Fruit fly (Drosophila melanogaster) whole organism, wandering third instar larva: ENCODE results near the gene Or22a.

Source experiments
- Abd-B ChIP-seq: fragments of >200 bp; optimal IDR thresholded peaks from 2 replicates; lab custom pipeline; 2017; ENCODE audit warnings: missing biosample characterization, missing genetic modification characterization
- CG32264 ChIP-seq: fragments of 200-800 bp; sonication (Bioruptor generic); optimal IDR thresholded peaks from 2 replicates; lab custom pipeline; 2016; ENCODE audit warnings: missing biosample characterization, missing genetic modification characterization
- CG9705 ChIP-seq: fragments of 200-800 bp; sonication (Bioruptor generic); optimal IDR thresholded peaks from 2 replicates; lab custom pipeline; 2018; ENCODE audit warnings: missing biosample characterization, mild to moderate bottlenecking, missing genetic modification characterization
- CrebA ChIP-seq: fragments of 200-800 bp; sonication (Bioruptor generic); optimal IDR thresholded peaks from 2 replicates; lab custom pipeline; 2016; ENCODE audit warnings: missing biosample characterization, mild to moderate bottlenecking, missing genetic modification characterization, borderline replicate concordance
- GATAd ChIP-seq: sonication (Bioruptor generic); optimal IDR thresholded peaks from 2 replicates; lab custom pipeline; 2016; ENCODE audit warnings: missing biosample characterization, missing genetic modification characterization
- HLH106 ChIP-seq: fragments of 200-800 bp; optimal IDR thresholded peaks from 3 replicates; lab custom pipeline; 2019; ENCODE audit warnings: missing biosample characterization, mild to moderate bottlenecking, missing genetic modification characterization, moderate library complexity
- Hnf4 ChIP-seq: fragments of 200-800 bp; sonication (Bioruptor generic); optimal IDR thresholded peaks from 2 replicates; lab custom pipeline; 2016; ENCODE audit warnings: missing biosample characterization, mild to moderate bottlenecking, missing genetic modification characterization
- Hr78 ChIP-seq: fragments of >200 bp; optimal IDR thresholded peaks from 2 replicates; lab custom pipeline; 2017; ENCODE audit warnings: missing biosample characterization, missing genetic modification characterization
- Hr83 ChIP-seq: fragments of 200-300 bp; sonication (Bioruptor generic); optimal IDR thresholded peaks from 2 replicates; lab custom pipeline; 2016; ENCODE audit warnings: missing biosample characterization, mild to moderate bottlenecking, missing genetic modification characterization, moderate library complexity; ENCODE audit not compliant: poor library complexity, severe bottlenecking
- Jra ChIP-seq: sonication (Bioruptor generic); optimal IDR thresholded peaks from 2 replicates; lab custom pipeline; 2016; ENCODE audit warnings: missing biosample characterization, missing genetic modification characterization
- Mio ChIP-seq: sonication (Bioruptor generic); optimal IDR thresholded peaks from 2 replicates; lab custom pipeline; 2016; ENCODE audit warnings: missing biosample characterization, missing genetic modification characterization
- Myc ChIP-seq: fragments of >200 bp; optimal IDR thresholded peaks from 2 replicates; lab custom pipeline; 2017
- N ChIP-seq: fragments of >200 bp; optimal IDR thresholded peaks from 2 replicates; lab custom pipeline; 2018; ENCODE audit warnings: missing biosample characterization, missing external identifiers, missing genetic modification characterization
- OdsH ChIP-seq: fragments of 200-800 bp; sonication (Bioruptor generic); optimal IDR thresholded peaks from 2 replicates; lab custom pipeline; 2016; ENCODE audit warnings: missing biosample characterization, mild to moderate bottlenecking, missing genetic modification characterization
- Rel ChIP-seq, 2 experiments: fragments of 200-800 bp; sonication (Bioruptor generic) in 1 of 2; optimal IDR thresholded peaks; 2 replicates in 1 of 2; 3 replicates in 1 of 2; lab custom pipeline; 2016 to 2019; ENCODE audit warnings: mild to moderate bottlenecking in 2 of 2, missing biosample characterization in 2 of 2, missing genetic modification characterization in 2 of 2, moderate library complexity in 1 of 2
- Sp1 ChIP-seq: fragments of 200-800 bp; sonication (Bioruptor generic); optimal IDR thresholded peaks from 3 replicates; lab custom pipeline; 2019; ENCODE audit warnings: missing biosample characterization, mild to moderate bottlenecking, missing genetic modification characterization, moderate library complexity
- Vsx2 ChIP-seq: fragments of 200-300, 225-300 bp; sonication (Bioruptor generic); optimal IDR thresholded peaks from 2 replicates; lab custom pipeline; 2018; ENCODE audit warnings: missing biosample characterization, missing genetic modification characterization; ENCODE audit not compliant: partially characterized antibody
- br ChIP-seq: fragments of 200-800 bp; sonication (Bioruptor generic); optimal IDR thresholded peaks from 2 replicates; lab custom pipeline; 2016; ENCODE audit warnings: missing biosample characterization, missing genetic modification characterization
- brk ChIP-seq: fragments of 200-800 bp; sonication (Bioruptor generic); optimal IDR thresholded peaks from 2 replicates; lab custom pipeline; 2016; ENCODE audit warnings: missing biosample characterization, mild to moderate bottlenecking, missing genetic modification characterization
- dl ChIP-seq, 2 experiments: fragments of 175-275, 200-275 bp in 1 of 2; fragments of 200-275 bp in 1 of 2; sonication (Bioruptor generic); optimal IDR thresholded peaks; lab custom pipeline; 2018; ENCODE audit warnings: mild to moderate bottlenecking in 2 of 2, missing biosample characterization in 2 of 2, missing genetic modification characterization in 2 of 2, moderate library complexity in 2 of 2; ENCODE audit not compliant: partially characterized antibody in 2 of 2, insufficient read depth in 1 of 2
- dmrt93B ChIP-seq: fragments of 200-800 bp; sonication (Bioruptor generic); optimal IDR thresholded peaks from 2 replicates; lab custom pipeline; 2018; ENCODE audit warnings: missing biosample characterization, mild to moderate bottlenecking, missing genetic modification characterization
- dsf ChIP-seq: sonication (Bioruptor generic); optimal IDR thresholded peaks from 2 replicates; lab custom pipeline; 2016; ENCODE audit warnings: missing biosample characterization, missing genetic modification characterization, borderline replicate concordance
- ey ChIP-seq: fragments of 200-800 bp; sonication (Bioruptor generic); optimal IDR thresholded peaks from 2 replicates; lab custom pipeline; 2016; ENCODE audit warnings: missing biosample characterization, missing genetic modification characterization
- foxo ChIP-seq, 2 experiments: fragments of 200-800 bp; sonication (Bioruptor generic); optimal IDR thresholded peaks; 2 replicates in 1 of 2; 3 replicates in 1 of 2; lab custom pipeline; 2016 to 2017; ENCODE audit warnings: missing biosample characterization in 2 of 2, missing genetic modification characterization in 2 of 2
- fru ChIP-seq: fragments of 200-800 bp; sonication (Bioruptor generic); optimal IDR thresholded peaks from 3 replicates; lab custom pipeline; 2016; ENCODE audit warnings: missing biosample characterization, mild to moderate bottlenecking, missing genetic modification characterization
- lola ChIP-seq: fragments of >200 bp; optimal IDR thresholded peaks from 2 replicates; lab custom pipeline; 2017; ENCODE audit warnings: missing biosample characterization, missing genetic modification characterization
- pan ChIP-seq: fragments of >200 bp; optimal IDR thresholded peaks from 2 replicates; lab custom pipeline; 2017
- psq ChIP-seq: fragments of 200-800 bp; sonication (Bioruptor generic); optimal IDR thresholded peaks from 3 replicates; lab custom pipeline; 2017; ENCODE audit warnings: missing biosample characterization, mild to moderate bottlenecking, missing genetic modification characterization, moderate library complexity
- rgr ChIP-seq: fragments of 200-800 bp; sonication (Bioruptor generic); optimal IDR thresholded peaks from 3 replicates; lab custom pipeline; 2016; ENCODE audit warnings: missing biosample characterization, mild to moderate bottlenecking, missing genetic modification characterization
- sage ChIP-seq: fragments of 200-800 bp; sonication (Bioruptor generic); optimal IDR thresholded peaks from 2 replicates; lab custom pipeline; 2016; ENCODE audit warnings: missing biosample characterization, mild to moderate bottlenecking, missing genetic modification characterization
- sv ChIP-seq: fragments of 200-800 bp; sonication (Bioruptor generic); optimal IDR thresholded peaks from 3 replicates; lab custom pipeline; 2016; ENCODE audit warnings: missing biosample characterization, missing genetic modification characterization
- tai ChIP-seq: sonication (Bioruptor generic); optimal IDR thresholded peaks from 2 replicates; lab custom pipeline; 2016; ENCODE audit warnings: missing biosample characterization, missing genetic modification characterization
- woc ChIP-seq: sonication (Bioruptor generic); optimal IDR thresholded peaks from 2 replicates; lab custom pipeline; 2016; ENCODE audit warnings: missing biosample characterization, mild to moderate bottlenecking, missing genetic modification characterization

Gene Or22a

DNA sequence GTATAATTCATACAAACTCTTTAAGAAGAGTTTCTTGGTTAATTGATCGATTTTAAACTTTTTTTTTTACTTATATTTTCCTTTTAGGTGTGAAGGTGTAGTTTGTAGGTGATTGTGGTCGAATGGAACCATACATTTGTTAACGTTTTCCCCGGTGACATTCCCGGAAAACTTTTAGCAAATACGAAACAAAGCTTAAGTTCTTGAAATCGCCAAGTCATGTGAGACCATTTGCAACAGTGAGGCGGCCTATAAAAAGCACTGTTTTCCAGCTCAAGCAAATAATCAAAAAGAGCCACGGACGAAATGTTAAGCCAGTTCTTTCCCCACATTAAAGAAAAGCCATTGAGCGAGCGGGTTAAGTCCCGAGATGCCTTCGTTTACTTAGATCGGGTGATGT lies 2.1 kb downstream of the Or22a start, which contains the start of gene Or22b:
Gene Or22b (plus strand): TSS at position 301 of the 400 bp plus-strand sequence.
- TF ChIP-seq HLH106: no peak

- TF ChIP-seq CG9705: no peak
- no peak for TF ChIP-seq woc (GFP tag; lab: Kevin White, UChicago)
- no peak for TF ChIP-seq Abd-B
- TF ChIP-seq fru (GFP tag; lab: Kevin White, UChicago): no peak
- TF ChIP-seq pan (lab: Kevin White, UChicago): no peak
- no peak for TF ChIP-seq br (GFP tag; lab: Kevin White, UChicago)
- no peak for TF ChIP-seq Jra (GFP tag; lab: Kevin White, UChicago)
- TF ChIP-seq N (GFP tag; lab: Kevin White, UChicago): no peak
- TF ChIP-seq tai (GFP tag; lab: Kevin White, UChicago): no peak
- no peak for TF ChIP-seq HLH106
- TF ChIP-seq CG32264 (GFP tag; lab: Kevin White, UChicago): no peak
- TF ChIP-seq Hnf4 (GFP tag; lab: Kevin White, UChicago): no peak
- no peak for TF ChIP-seq foxo (GFP tag; optimal IDR thresholded peaks at IDR 0.05; lab: Kevin White, UChicago)
- no peak for TF ChIP-seq dmrt93B
- TF ChIP-seq, all 38 proteins: peak for 0
Observed at dm6 chr2L:1535231-1535630, 14.9 kb downstream of the Or22a start.

DNA sequence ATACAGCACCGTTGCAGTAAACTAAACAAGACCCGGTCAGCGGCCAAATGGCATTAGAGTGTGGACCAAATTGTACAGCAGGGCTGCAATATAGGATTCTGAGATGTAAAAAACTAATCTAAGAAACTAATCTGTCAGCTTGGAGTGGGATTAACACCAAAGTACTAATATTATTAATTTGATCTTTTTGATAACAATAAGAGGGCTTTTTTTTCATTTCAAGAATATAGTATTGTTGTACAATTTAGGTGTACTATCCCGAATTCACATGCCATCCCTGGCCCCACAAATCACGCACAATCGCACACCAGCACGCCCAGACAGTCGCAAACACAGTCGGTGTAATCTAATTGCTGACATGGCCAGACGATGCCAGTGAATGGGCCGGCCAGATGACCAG lies 17.8 kb downstream of the Or22a start:
- TF ChIP-seq foxo (GFP tag; optimal IDR thresholded peaks at IDR 0.05; lab: Kevin White, UChicago): peak in 1 of 2 experiments; percentile 7
- TF ChIP-seq Jra (GFP tag; lab: Kevin White, UChicago): no peak
- TF ChIP-seq Mio (GFP tag; lab: Kevin White, UChicago): no peak
- no peak for TF ChIP-seq dmrt93B
- no peak for TF ChIP-seq CG32264 (GFP tag; lab: Kevin White, UChicago)

DNA sequence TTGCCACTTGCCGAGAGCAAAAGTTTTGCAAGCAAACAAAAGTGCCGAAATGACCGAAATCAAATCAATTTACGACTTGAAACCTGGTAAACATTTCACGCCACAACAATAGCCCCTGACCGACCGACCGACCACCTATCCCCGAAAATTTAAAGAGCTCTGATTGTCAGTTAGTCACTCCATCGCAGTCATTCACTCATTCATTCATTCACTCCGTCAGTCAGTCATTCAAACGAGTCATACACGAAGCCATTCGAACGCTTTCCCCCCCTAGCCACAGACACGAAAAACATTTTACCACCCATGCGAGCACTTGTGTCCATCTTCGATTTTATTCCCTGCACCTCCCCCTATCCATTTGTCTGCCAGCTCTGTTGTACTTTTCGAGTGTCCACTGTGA lies 27.6 kb downstream of the Or22a start:
- TF ChIP-seq OdsH (GFP tag; lab: Kevin White, UChicago) (no peak), br (GFP tag; lab: Kevin White, UChicago) (no peak), HLH106 (no peak), dmrt93B (no peak), ey (no peak), rgr (GFP tag; lab: Kevin White, UChicago) (no peak)
- TF ChIP-seq, all 38 proteins: peak for 0

- TF ChIP-seq lola (GFP tag; lab: Kevin White, UChicago) (no peak), woc (GFP tag; lab: Kevin White, UChicago) (no peak), CG32264 (GFP tag; lab: Kevin White, UChicago) (no peak), Vsx2 (GFP tag; lab: Kevin White, UChicago) (no peak), ey (no peak), GATAd (GFP tag; lab: Kevin White, UChicago) (no peak), Hr78 (no peak), Hr83 (GFP tag; lab: Kevin White, UChicago) (no peak), psq (GFP tag; lab: Kevin White, UChicago) (no peak), fru (GFP tag; lab: Kevin White, UChicago) (peak; percentile 32), HLH106 (peak; percentile 7), brk (GFP tag; lab: Kevin White, UChicago) (no peak), Sp1 (GFP tag; lab: Kevin White, UChicago) (no peak), CG9705 (no peak), OdsH (GFP tag; lab: Kevin White, UChicago) (no peak)
Observed at dm6 chr2L:1554954-1555353, 34.7 kb downstream of the Or22a start, which contains the start of gene haf. Gene haf (plus strand): TSS chr2L:1555129.

DNA sequence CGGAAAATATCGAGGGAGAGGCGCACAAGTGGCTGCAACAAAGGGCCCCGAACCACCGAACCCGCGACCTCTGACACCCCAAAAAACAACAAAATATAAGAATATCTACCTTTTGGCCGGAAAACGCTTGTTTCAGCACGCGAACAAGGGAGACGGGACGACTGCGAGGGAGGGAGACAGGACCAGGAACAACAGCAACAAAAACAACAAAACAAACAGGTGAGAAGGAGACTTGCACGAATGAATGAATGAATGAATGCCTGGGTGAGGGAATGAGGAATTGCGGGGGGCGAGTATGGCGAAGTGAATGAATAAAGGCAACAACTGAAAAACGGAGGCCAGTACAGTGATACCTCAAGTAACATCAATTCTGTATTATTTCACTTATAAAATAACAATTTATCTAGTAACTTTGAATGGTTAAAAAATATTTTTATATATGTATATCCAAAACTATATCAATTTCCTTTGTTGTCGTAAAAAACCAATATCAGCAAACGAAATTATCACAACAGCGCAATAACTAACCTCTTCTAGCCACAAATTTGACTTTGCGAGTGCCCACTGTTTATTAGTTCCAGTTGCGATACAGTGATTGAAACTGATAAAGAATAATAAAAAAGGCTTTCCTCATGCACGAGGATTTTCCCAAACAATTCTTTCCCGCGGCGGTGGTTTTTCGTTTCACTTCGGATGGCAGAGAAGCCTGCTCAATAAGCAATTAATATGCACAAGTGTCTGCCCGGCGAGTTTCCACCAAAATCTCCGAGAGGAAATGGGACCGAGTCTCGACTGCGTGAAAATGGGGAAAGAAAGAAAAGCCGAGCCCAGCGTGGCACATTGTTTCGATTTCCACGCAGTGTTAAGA lies 36.6 kb downstream of the Or22a start:
- no peak for TF ChIP-seq br (GFP tag; lab: Kevin White, UChicago)
- no peak for TF ChIP-seq Myc (lab: Kevin White, UChicago)
- no peak for TF ChIP-seq Rel (GFP tag; optimal IDR thresholded peaks at IDR 0.05; lab: Kevin White, UChicago)
- TF ChIP-seq Rel (tag; optimal IDR thresholded peaks at IDR 0.05; lab: Kevin White, UChicago): no peak
- peak in 1 of 2 experiments; percentile 13 for TF ChIP-seq foxo (GFP tag; optimal IDR thresholded peaks at IDR 0.05; lab: Kevin White, UChicago)
- TF ChIP-seq Sp1 (GFP tag; lab: Kevin White, UChicago): no peak
- TF ChIP-seq GATAd (GFP tag; lab: Kevin White, UChicago): no peak
- no peak for TF ChIP-seq dl (GFP tag; optimal IDR thresholded peaks at IDR 0.05; lab: Kevin White, UChicago; ENCODE audit: insufficient read depth in 1 of 2, partially characterized antibody in 2 of 2)
- TF ChIP-seq psq (GFP tag; lab: Kevin White, UChicago): peak; percentile 6
- no peak for TF ChIP-seq sv
- no peak for TF ChIP-seq ey
- no peak for TF ChIP-seq dsf (GFP tag; lab: Kevin White, UChicago)
- no peak for TF ChIP-seq N (GFP tag; lab: Kevin White, UChicago)
- no peak for TF ChIP-seq CG9705
- no peak for TF ChIP-seq Hr83 (GFP tag; lab: Kevin White, UChicago)
- TF ChIP-seq Hnf4 (GFP tag; lab: Kevin White, UChicago): no peak
- TF ChIP-seq sage (GFP tag; lab: Kevin White, UChicago): no peak
- peak; percentile 37 for TF ChIP-seq Vsx2 (GFP tag; lab: Kevin White, UChicago)
- no peak for TF ChIP-seq CrebA (GFP tag; lab: Kevin White, UChicago)
- TF ChIP-seq Abd-B: no peak
- TF ChIP-seq CG32264 (GFP tag; lab: Kevin White, UChicago): no peak
- TF ChIP-seq, all 38 proteins: peak for 3
